Worm (Caenorhabditis elegans): ENCODE measurements around the gene ZK353.2.

- TF ChIP-seq elt-3 (tag; optimal IDR thresholded peaks at IDR 0.05) (no peak), snpc-4 (tag; optimal IDR thresholded peaks at IDR 0.05) (no peak), efl-1 (optimal IDR thresholded peaks at IDR 0.05) (no peak), efl-1 (GFP tag; optimal IDR thresholded peaks at IDR 0.05 in 1 of 2) (no peak), mef-2 (tag; optimal IDR thresholded peaks at IDR 0.05) (no peak), ztf-11 (tag; optimal IDR thresholded peaks at IDR 0.05) (no peak), blmp-1 (tag; optimal IDR thresholded peaks at IDR 0.05) (no peak), ceh-90 (tag; optimal IDR thresholded peaks at IDR 0.05) (no peak), fkh-8 (tag; optimal IDR thresholded peaks at IDR 0.05) (no peak), lin-13 (GFP tag; optimal IDR thresholded peaks at IDR 0.05) (no peak), lir-3 (tag; optimal IDR thresholded peaks at IDR 0.05; ENCODE audit: poor library complexity) (no peak), nhr-76 (tag; optimal IDR thresholded peaks at IDR 0.05) (no peak), aha-1 (tag; optimal IDR thresholded peaks at IDR 0.05) (no peak), nhr-12 (tag; optimal IDR thresholded peaks at IDR 0.05) (no peak), nhr-11 (tag; optimal IDR thresholded peaks at IDR 0.05) (no peak)
Measured at ce11 chrIII:8417968-8418267, 19.4 kb downstream of the ZK353.2 start, which contains the start of gene sor-1.

Measured in whole organism, L1 larva.